Worm (Caenorhabditis elegans): ENCODE data around the gene F23F1.5.

- TF ChIP-seq W03F9.2 (tag; optimal IDR thresholded peaks at IDR 0.05): no peak
- no peak for TF ChIP-seq him-1 (tag; optimal IDR thresholded peaks at IDR 0.05)
Measured at ce11 chrII:586-985, 30.8 kb downstream of the F23F1.5 start.
